Worm (Caenorhabditis elegans) whole organism, L2 larva: ENCODE measurements around the gene mif-1.

Source experiments
- ZK546.5 ChIP-seq: sonication (generic microtip); optimal IDR thresholded peaks from 2 replicates; lab custom pipeline; 2017; ENCODE audit warnings: missing biosample characterization, missing genetic modification characterization
- aly-2 ChIP-seq: fragments of 150-350 bp; optimal IDR thresholded peaks from 2 replicates; lab custom pipeline; 2014; ENCODE audit warnings: missing biosample characterization, missing genetic modification characterization
- ama-1 ChIP-seq: fragments of 150-350 bp; optimal IDR thresholded peaks from 2 replicates; lab custom pipeline; 2018; ENCODE audit warnings: inconsistent platforms
- blmp-1 ChIP-seq: sonication (generic microtip); optimal IDR thresholded peaks from 2 replicates; lab custom pipeline; 2017; ENCODE audit warnings: missing genetic modification characterization, mild to moderate bottlenecking, missing compliant biosample characterization, antibody characterized with exemption, moderate library complexity; ENCODE audit not compliant: insufficient read depth
- lin-39 ChIP-seq: fragments of 150-350 bp; optimal IDR thresholded peaks from 2 replicates; lab custom pipeline; 2014; ENCODE audit warnings: missing biosample characterization, missing genetic modification reagents, missing genetic modification characterization
- mdl-1 ChIP-seq, 2 experiments: fragments of 150-350 bp in 1 of 2; sonication (generic microtip) in 1 of 2; optimal IDR thresholded peaks; 2 replicates each; lab custom pipeline; 2017; ENCODE audit warnings: missing biosample characterization in 2 of 2, missing genetic modification characterization in 2 of 2
- nhr-237 ChIP-seq: fragments of 150-350 bp; optimal IDR thresholded peaks from 2 replicates; lab custom pipeline; 2014; ENCODE audit warnings: missing biosample characterization, missing genetic modification characterization
- nhr-6 ChIP-seq: fragments of 150-350 bp; optimal IDR thresholded peaks from 2 replicates; lab custom pipeline; 2014; ENCODE audit warnings: missing biosample characterization, missing genetic modification characterization
- nhr-77 ChIP-seq: fragments of 150-350 bp; optimal IDR thresholded peaks from 2 replicates; lab custom pipeline; 2014; ENCODE audit warnings: missing biosample characterization, missing genetic modification characterization
- skn-1 ChIP-seq: sonication (generic microtip); optimal IDR thresholded peaks from 2 replicates; lab custom pipeline; 2017; ENCODE audit warnings: missing biosample characterization, missing genetic modification characterization
- snpc-4 ChIP-seq: fragments of 150-350 bp; optimal IDR thresholded peaks from 2 replicates; lab custom pipeline; 2014; ENCODE audit warnings: missing biosample characterization, missing genetic modification characterization
- unc-39 ChIP-seq: fragments of 150-350 bp; optimal IDR thresholded peaks from 2 replicates; lab custom pipeline; 2014; ENCODE audit warnings: missing biosample characterization, missing genetic modification characterization
- ztf-4 ChIP-seq: fragments of 150-350 bp; optimal IDR thresholded peaks from 2 replicates; lab custom pipeline; 2014; ENCODE audit warnings: missing biosample characterization, missing genetic modification characterization

- TF ChIP-seq ztf-4 (no peak), aly-2 (tag; lab: Kevin White, UChicago) (no peak), unc-39 (tag; lab: Kevin White, UChicago) (no peak), lin-39 (tag; lab: Kevin White, UChicago) (no peak), nhr-77 (tag; lab: Kevin White, UChicago) (no peak), nhr-6 (tag; lab: Kevin White, UChicago) (no peak), snpc-4 (no peak), nhr-237 (tag; lab: Kevin White, UChicago) (no peak), ama-1 (lab: Kevin White, UChicago) (no peak), skn-1 (tag; lab: Kevin White, UChicago) (no peak), blmp-1 (tag; lab: Kevin White, UChicago) (no peak), mdl-1 (tag; optimal IDR thresholded peaks at IDR 0.05; lab: Kevin White, UChicago) (no peak), ZK546.5 (tag; lab: Kevin White, UChicago) (no peak)
Observed at ce11 chrIII:11810447-11810846, 37.5 kb upstream of the mif-1 start, which contains the start of gene C18D11.6.
